Fruit fly (Drosophila melanogaster): Measurements from ENCODE around the gene Dhrs4.

The Dhrs4 gene

DNA sequence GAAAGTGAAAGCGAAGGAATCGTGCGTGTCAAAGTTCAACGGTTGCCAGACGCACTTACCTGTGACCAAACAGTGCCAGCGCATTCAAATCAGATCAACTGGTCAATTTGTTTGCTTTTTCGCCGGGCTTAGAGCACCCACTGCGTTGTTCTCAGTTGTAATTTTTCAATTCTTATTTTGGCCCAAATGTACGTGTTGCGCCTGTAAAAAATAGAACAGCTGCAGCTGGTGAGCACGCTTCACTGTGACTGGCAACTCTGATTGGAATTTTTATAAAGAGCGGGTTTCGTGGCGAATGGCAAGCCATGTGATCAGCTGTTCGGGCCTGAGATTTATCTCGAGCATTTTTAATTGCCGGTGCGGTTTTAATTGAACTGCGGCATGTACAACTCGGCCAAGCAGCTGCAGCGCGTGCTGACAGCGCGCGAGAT, 4.4 kb upstream of the Dhrs4 start, which contains the start of the genes Fitm and AlaRS-m (continued):
- TF ChIP-seq nerfin-2 (GFP tag; IDR thresholded peaks at IDR 0.05; ENCODE audit: partially characterized antibody) = no peak
- peak; percentile 88 for TF ChIP-seq sens (GFP tag)
- no peak for TF ChIP-seq Dip3 (GFP tag; optimal IDR thresholded peaks at IDR 0.05)
- TF ChIP-seq CG18599 (GFP tag; optimal IDR thresholded peaks at IDR 0.05) = no peak
- no peak for TF ChIP-seq CG9817 (tag; optimal IDR thresholded peaks at IDR 0.05)
- TF ChIP-seq HLH4C (GFP tag; IDR thresholded peaks at IDR 0.05; ENCODE audit: partially characterized antibody) = 0 out of 3 replicates have a peak, but pooled peaks have one; percentile 35
- peak; percentile 63 for TF ChIP-seq CG15514 (GFP tag; optimal IDR thresholded peaks at IDR 0.05)
- no peak for TF ChIP-seq chif (GFP tag; optimal IDR thresholded peaks at IDR 0.05)
- TF ChIP-seq NFAT (GFP tag; IDR thresholded peaks at IDR 0.05) = peak; percentile 45; the same call in 1 of the 2 replicates
- TF ChIP-seq h (optimal IDR thresholded peaks at IDR 0.05) = no peak
- no peak for TF ChIP-seq Dbx (GFP tag; IDR thresholded peaks at IDR 0.05)
- TF ChIP-seq wdn (GFP tag; IDR thresholded peaks at IDR 0.05) = no peak
- TF ChIP-seq Opbp (GFP tag; IDR thresholded peaks at IDR 0.05; ENCODE audit: partially characterized antibody) = 0 out of 3 replicates have a peak, but pooled peaks have one; percentile 8
- TF ChIP-seq bbx (GFP tag; IDR thresholded peaks at IDR 0.05; ENCODE audit: partially characterized antibody) = 0 out of 2 replicates have a peak, but pooled peaks have one; percentile 20
- 0 out of 3 replicates have a peak, but pooled peaks have one; percentile 14 for TF ChIP-seq ci (GFP tag; IDR thresholded peaks at IDR 0.05)
- no peak for TF ChIP-seq CG10979 (tag; optimal IDR thresholded peaks at IDR 0.05)
- TF ChIP-seq corto (GFP tag; optimal IDR thresholded peaks at IDR 0.05) = no peak
- no peak for TF ChIP-seq Ptx1 (GFP tag; IDR thresholded peaks at IDR 0.05)
- TF ChIP-seq CG2678 (tag; optimal IDR thresholded peaks at IDR 0.05) = no peak
- no peak for TF ChIP-seq CG10267 (tag; optimal IDR thresholded peaks at IDR 0.05)
- TF ChIP-seq Hsf (GFP tag; optimal IDR thresholded peaks at IDR 0.05) = no peak
- peak; percentile 75 for TF ChIP-seq Elba2 (GFP tag; optimal IDR thresholded peaks at IDR 0.05)
- TF ChIP-seq hkb (optimal IDR thresholded peaks at IDR 0.05) = peak; percentile 4
- no peak for TF ChIP-seq hkb (GFP tag; IDR thresholded peaks at IDR 0.05)
- no peak for TF ChIP-seq Atf3 (GFP tag; optimal IDR thresholded peaks at IDR 0.05)
- peak; percentile 51; the same call in 2 of the 3 replicates for TF ChIP-seq CG34224 (GFP tag; IDR thresholded peaks at IDR 0.05; ENCODE audit: partially characterized antibody)
- no peak for TF ChIP-seq CG18011 (GFP tag; optimal IDR thresholded peaks at IDR 0.05)
- no peak for TF ChIP-seq CG13424 (tag; optimal IDR thresholded peaks at IDR 0.05)
- no peak for TF ChIP-seq ara (GFP tag; IDR thresholded peaks at IDR 0.05)
- TF ChIP-seq CG7372 (GFP tag; IDR thresholded peaks at IDR 0.05) = no peak
- TF ChIP-seq CG30431 (GFP tag; optimal IDR thresholded peaks at IDR 0.05) = no peak
- TF ChIP-seq Hr78 (GFP tag; optimal IDR thresholded peaks at IDR 0.05) = peak in 1 of 2 experiments; percentile 99
- TF ChIP-seq CG15479 (GFP tag; optimal IDR thresholded peaks at IDR 0.05) = no peak
- TF ChIP-seq trem (tag; optimal IDR thresholded peaks at IDR 0.05) = peak; percentile 9
- peak; percentile 7 for TF ChIP-seq CG33557 (GFP tag; optimal IDR thresholded peaks at IDR 0.05)
- no peak for TF ChIP-seq CG3995 (GFP tag; optimal IDR thresholded peaks at IDR 0.05)
- TF ChIP-seq CG14710 (tag; optimal IDR thresholded peaks at IDR 0.05) = no peak
- no peak for TF ChIP-seq CG11696 (GFP tag; IDR thresholded peaks at IDR 0.05)
- no peak for TF ChIP-seq NK7.1 (GFP tag; optimal IDR thresholded peaks at IDR 0.05)
- 0 out of 2 replicates have a peak, but pooled peaks have one; percentile 19 for TF ChIP-seq ato (GFP tag; IDR thresholded peaks at IDR 0.05; ENCODE audit: partially characterized antibody)
- 0 out of 3 replicates have a peak, but pooled peaks have one; percentile 13 for TF ChIP-seq so (GFP tag; IDR thresholded peaks at IDR 0.05)
- no peak for TF ChIP-seq Usf (GFP tag; optimal IDR thresholded peaks at IDR 0.05)
- TF ChIP-seq ssp (GFP tag; IDR thresholded peaks at IDR 0.05) = no peak
- TF ChIP-seq MBD-R2 (GFP tag; IDR thresholded peaks at IDR 0.05) = peak; percentile 99
- no peak for TF ChIP-seq CG10366 (GFP tag; IDR thresholded peaks at IDR 0.05)
- TF ChIP-seq br (optimal IDR thresholded peaks at IDR 0.05) = no peak
- peak; percentile 33 for TF ChIP-seq dm (GFP tag; optimal IDR thresholded peaks at IDR 0.05)
- TF ChIP-seq Dp (GFP tag; optimal IDR thresholded peaks at IDR 0.05) = peak; percentile 55
- TF ChIP-seq sna (GFP tag; IDR thresholded peaks at IDR 0.05; ENCODE audit: partially characterized antibody) = peak; percentile 37; the same call in 1 of the 2 replicates
- no peak for TF ChIP-seq Mes4 (GFP tag; optimal IDR thresholded peaks at IDR 0.05)
